Worm (Caenorhabditis elegans) whole organism, late embryonic: ENCODE measurements around the gene bgnt-1.2.

Source experiments
- C38D4.7 ChIP-seq: fragments of 200-800 bp; sonication (Bioruptor generic); optimal IDR thresholded peaks from 2 replicates; lab custom pipeline; 2018; ENCODE audit warnings: mild to moderate bottlenecking, missing genetic modification characterization, moderate library complexity, missing compliant biosample characterization
- F13H6.1 ChIP-seq: sonication (generic microtip); optimal IDR thresholded peaks from 2 replicates; lab custom pipeline; 2016; ENCODE audit warnings: missing genetic modification characterization, missing compliant biosample characterization
- ama-1 ChIP-seq: fragments of 150-350 bp; optimal IDR thresholded peaks from 2 replicates; lab custom pipeline; 2014
- ceh-18 ChIP-seq: sonication (generic microtip); optimal IDR thresholded peaks from 2 replicates; lab custom pipeline; 2016; ENCODE audit warnings: missing genetic modification characterization, missing compliant biosample characterization
- ceh-30 ChIP-seq: fragments of 150-350 bp; optimal IDR thresholded peaks from 2 replicates; lab custom pipeline; 2014; ENCODE audit warnings: missing biosample characterization, missing genetic modification characterization
- ceh-9 ChIP-seq: sonication (generic microtip); optimal IDR thresholded peaks from 2 replicates; lab custom pipeline; 2016; ENCODE audit warnings: mild to moderate bottlenecking, missing genetic modification characterization, inconsistent platforms, missing compliant biosample characterization
- elt-2 ChIP-seq: sonication (generic microtip); optimal IDR thresholded peaks from 2 replicates; lab custom pipeline; 2016; ENCODE audit warnings: missing genetic modification reagents, missing genetic modification characterization, missing compliant biosample characterization
- hlh-15 ChIP-seq: sonication (generic microtip); optimal IDR thresholded peaks from 2 replicates; lab custom pipeline; 2016; ENCODE audit warnings: missing genetic modification characterization, missing compliant biosample characterization
- npax-4 ChIP-seq: sonication (generic microtip); optimal IDR thresholded peaks from 2 replicates; lab custom pipeline; 2016; ENCODE audit warnings: missing genetic modification characterization, missing compliant biosample characterization
- rnt-1 ChIP-seq: sonication (generic microtip); optimal IDR thresholded peaks from 2 replicates; lab custom pipeline; 2016; ENCODE audit warnings: missing genetic modification characterization, missing compliant biosample characterization
- sox-2 ChIP-seq: fragments of 200-800 bp; sonication (Bioruptor generic); IDR thresholded peaks from 2 replicates; pipeline ENCODE4 v1.3.6; 2022; ENCODE audit warnings: missing genetic modification reagents, missing genetic modification characterization, missing compliant biosample characterization
- tbx-2 ChIP-seq: sonication (generic microtip); optimal IDR thresholded peaks from 2 replicates; lab custom pipeline; 2016; ENCODE audit warnings: missing genetic modification characterization, missing compliant biosample characterization
- unc-55 ChIP-seq: sonication (generic microtip); optimal IDR thresholded peaks from 2 replicates; lab custom pipeline; 2017; ENCODE audit warnings: missing biosample characterization, missing genetic modification reagents, missing genetic modification characterization

DNA sequence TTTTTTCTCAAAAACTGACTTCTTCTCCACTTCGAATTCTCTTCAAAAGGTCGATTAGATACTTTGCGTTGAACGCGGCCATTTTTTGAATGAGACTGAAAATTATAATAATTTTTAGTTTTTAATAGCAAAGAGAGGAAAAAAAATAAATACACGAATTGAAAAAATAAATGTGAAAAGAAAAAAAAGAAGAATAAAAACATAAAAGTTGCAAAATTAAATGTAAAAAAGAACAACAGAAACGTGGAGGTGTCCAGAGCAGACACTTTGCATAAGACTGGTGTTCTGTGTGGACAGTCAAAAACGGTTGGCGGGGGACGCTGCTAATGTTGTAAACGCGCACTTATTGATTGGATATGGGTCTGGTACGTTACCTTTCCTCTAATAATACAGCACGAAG lies 40.9 kb upstream of the bgnt-1.2 start, which contains the start of gene C45H4.14:
- TF ChIP-seq hlh-15 (tag; lab: Kevin White, UChicago) (no peak), C38D4.7 (GFP tag; lab: Kevin White, UChicago) (no peak), rnt-1 (no peak), ceh-30 (no peak), ceh-18 (tag; lab: Kevin White, UChicago) (no peak), unc-55 (no peak), ceh-9 (no peak), sox-2 (GFP tag; lab: Robert Waterston, UW) (no peak), elt-2 (tag; lab: Kevin White, UChicago) (no peak), npax-4 (tag; lab: Kevin White, UChicago) (no peak), ama-1 (lab: Kevin White, UChicago) (no peak), F13H6.1 (tag; lab: Kevin White, UChicago) (no peak), tbx-2 (tag; lab: Kevin White, UChicago) (no peak)
